Worm (Caenorhabditis elegans): ENCODE measurements around the gene msp-79.

ce11 chrIV:9762667-9763173 lies 4.2 kb downstream of the msp-79 start:
- TF ChIP-seq Y22D7AL.16 (tag; optimal IDR thresholded peaks at IDR 0.05): no peak
- no peak for TF ChIP-seq nfya-1 (tag; optimal IDR thresholded peaks at IDR 0.05)
- no peak for TF ChIP-seq ceh-14 (tag; optimal IDR thresholded peaks at IDR 0.05)
- TF ChIP-seq elt-2 (tag; optimal IDR thresholded peaks at IDR 0.05): no peak
- no peak for TF ChIP-seq C38D4.7 (GFP tag; optimal IDR thresholded peaks at IDR 0.05)
- no peak for TF ChIP-seq zip-5 (tag; optimal IDR thresholded peaks at IDR 0.05)
- TF ChIP-seq pat-9 (tag; optimal IDR thresholded peaks at IDR 0.05): no peak
- TF ChIP-seq nhr-11 (tag; optimal IDR thresholded peaks at IDR 0.05): no peak
- no peak for TF ChIP-seq F13H6.1 (tag; optimal IDR thresholded peaks at IDR 0.05)
- no peak for TF ChIP-seq ceh-24 (tag; optimal IDR thresholded peaks at IDR 0.05)
- TF ChIP-seq sox-4 (tag; optimal IDR thresholded peaks at IDR 0.05): no peak
- no peak for TF ChIP-seq dmd-4 (tag; optimal IDR thresholded peaks at IDR 0.05; ENCODE audit: borderline replicate concordance)
- TF ChIP-seq tbx-2 (tag; optimal IDR thresholded peaks at IDR 0.05): no peak
